Worm (Caenorhabditis elegans): Measurements from ENCODE around the gene F43H9.3.

DNA sequence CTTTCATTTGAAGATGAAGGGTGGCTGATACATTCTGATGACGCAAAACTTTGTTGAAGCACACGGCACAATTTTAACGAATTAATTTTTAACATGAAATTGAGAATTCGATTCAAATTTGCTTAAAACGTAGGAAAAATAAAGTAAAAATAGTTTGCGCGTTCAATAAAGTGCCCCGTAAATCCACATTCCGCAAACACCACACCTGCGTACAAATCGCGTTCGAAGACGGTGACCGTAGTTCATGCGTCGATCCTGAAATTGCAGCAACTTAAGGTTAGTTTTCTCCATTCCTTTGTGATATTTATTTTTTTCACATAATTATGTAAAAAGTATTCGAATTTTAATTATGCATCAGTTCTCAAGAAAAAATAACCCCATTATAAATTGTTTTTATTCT is at the start of gene F43H9.3:
- peak; percentile 28 for TF ChIP-seq unc-130 (tag; optimal IDR thresholded peaks at IDR 0.05)
- no peak for TF ChIP-seq unc-62 (GFP tag; optimal IDR thresholded peaks at IDR 0.05)

Data from whole organism, L1 larva.